Fruit fly (Drosophila melanogaster) whole organism, wandering third instar larva: ENCODE data around the gene CG11381.

ENCODE experiments used
- Abd-B ChIP-seq: fragments of >200 bp; optimal IDR thresholded peaks from 2 replicates; lab custom pipeline; 2017; ENCODE audit warnings: missing biosample characterization, missing genetic modification characterization
- CG32264 ChIP-seq: fragments of 200-800 bp; sonication (Bioruptor generic); optimal IDR thresholded peaks from 2 replicates; lab custom pipeline; 2016; ENCODE audit warnings: missing biosample characterization, missing genetic modification characterization
- CG9705 ChIP-seq: fragments of 200-800 bp; sonication (Bioruptor generic); optimal IDR thresholded peaks from 2 replicates; lab custom pipeline; 2018; ENCODE audit warnings: missing biosample characterization, mild to moderate bottlenecking, missing genetic modification characterization
- CrebA ChIP-seq: fragments of 200-800 bp; sonication (Bioruptor generic); optimal IDR thresholded peaks from 2 replicates; lab custom pipeline; 2016; ENCODE audit warnings: missing biosample characterization, mild to moderate bottlenecking, missing genetic modification characterization, borderline replicate concordance
- Dfd ChIP-seq: fragments of >200 bp; optimal IDR thresholded peaks from 2 replicates; lab custom pipeline; 2017; ENCODE audit warnings: missing biosample characterization, missing genetic modification characterization
- Dif ChIP-seq: fragments of 200-275, 200-300 bp; sonication (Bioruptor generic); optimal IDR thresholded peaks from 2 replicates; lab custom pipeline; 2018; ENCODE audit warnings: missing biosample characterization, missing genetic modification characterization; ENCODE audit not compliant: partially characterized antibody
- GATAd ChIP-seq: sonication (Bioruptor generic); optimal IDR thresholded peaks from 2 replicates; lab custom pipeline; 2016; ENCODE audit warnings: missing biosample characterization, missing genetic modification characterization
- HLH106 ChIP-seq: fragments of 200-800 bp; optimal IDR thresholded peaks from 3 replicates; lab custom pipeline; 2019; ENCODE audit warnings: missing biosample characterization, mild to moderate bottlenecking, missing genetic modification characterization, moderate library complexity
- Hnf4 ChIP-seq: fragments of 200-800 bp; sonication (Bioruptor generic); optimal IDR thresholded peaks from 2 replicates; lab custom pipeline; 2016; ENCODE audit warnings: missing biosample characterization, mild to moderate bottlenecking, missing genetic modification characterization
- Hr78 ChIP-seq: fragments of >200 bp; optimal IDR thresholded peaks from 2 replicates; lab custom pipeline; 2017; ENCODE audit warnings: missing biosample characterization, missing genetic modification characterization
- Hr83 ChIP-seq: fragments of 200-300 bp; sonication (Bioruptor generic); optimal IDR thresholded peaks from 2 replicates; lab custom pipeline; 2016; ENCODE audit warnings: missing biosample characterization, mild to moderate bottlenecking, missing genetic modification characterization, moderate library complexity; ENCODE audit not compliant: poor library complexity, severe bottlenecking
- Jra ChIP-seq: sonication (Bioruptor generic); optimal IDR thresholded peaks from 2 replicates; lab custom pipeline; 2016; ENCODE audit warnings: missing biosample characterization, missing genetic modification characterization
- Mio ChIP-seq: sonication (Bioruptor generic); optimal IDR thresholded peaks from 2 replicates; lab custom pipeline; 2016; ENCODE audit warnings: missing biosample characterization, missing genetic modification characterization
- Myc ChIP-seq: fragments of >200 bp; optimal IDR thresholded peaks from 2 replicates; lab custom pipeline; 2017
- N ChIP-seq: fragments of >200 bp; optimal IDR thresholded peaks from 2 replicates; lab custom pipeline; 2018; ENCODE audit warnings: missing biosample characterization, missing external identifiers, missing genetic modification characterization
- OdsH ChIP-seq: fragments of 200-800 bp; sonication (Bioruptor generic); optimal IDR thresholded peaks from 2 replicates; lab custom pipeline; 2016; ENCODE audit warnings: missing biosample characterization, mild to moderate bottlenecking, missing genetic modification characterization
- Rel ChIP-seq, 2 experiments: fragments of 200-800 bp; sonication (Bioruptor generic) in 1 of 2; optimal IDR thresholded peaks; 2 replicates in 1 of 2; 3 replicates in 1 of 2; lab custom pipeline; 2016 to 2019; ENCODE audit warnings: mild to moderate bottlenecking in 2 of 2, missing biosample characterization in 2 of 2, missing genetic modification characterization in 2 of 2, moderate library complexity in 1 of 2
- Sp1 ChIP-seq: fragments of 200-800 bp; sonication (Bioruptor generic); optimal IDR thresholded peaks from 3 replicates; lab custom pipeline; 2019; ENCODE audit warnings: missing biosample characterization, mild to moderate bottlenecking, missing genetic modification characterization, moderate library complexity
- Vsx2 ChIP-seq: fragments of 200-300, 225-300 bp; sonication (Bioruptor generic); optimal IDR thresholded peaks from 2 replicates; lab custom pipeline; 2018; ENCODE audit warnings: missing biosample characterization, missing genetic modification characterization; ENCODE audit not compliant: partially characterized antibody
- br ChIP-seq: fragments of 200-800 bp; sonication (Bioruptor generic); optimal IDR thresholded peaks from 2 replicates; lab custom pipeline; 2016; ENCODE audit warnings: missing biosample characterization, missing genetic modification characterization
- brk ChIP-seq: fragments of 200-800 bp; sonication (Bioruptor generic); optimal IDR thresholded peaks from 2 replicates; lab custom pipeline; 2016; ENCODE audit warnings: missing biosample characterization, mild to moderate bottlenecking, missing genetic modification characterization
- dl ChIP-seq, 2 experiments: fragments of 175-275, 200-275 bp in 1 of 2; fragments of 200-275 bp in 1 of 2; sonication (Bioruptor generic); optimal IDR thresholded peaks; lab custom pipeline; 2018; ENCODE audit warnings: mild to moderate bottlenecking in 2 of 2, missing biosample characterization in 2 of 2, missing genetic modification characterization in 2 of 2, moderate library complexity in 2 of 2; ENCODE audit not compliant: partially characterized antibody in 2 of 2, insufficient read depth in 1 of 2
- dmrt93B ChIP-seq: fragments of 200-800 bp; sonication (Bioruptor generic); optimal IDR thresholded peaks from 2 replicates; lab custom pipeline; 2018; ENCODE audit warnings: missing biosample characterization, mild to moderate bottlenecking, missing genetic modification characterization
- dsf ChIP-seq: sonication (Bioruptor generic); optimal IDR thresholded peaks from 2 replicates; lab custom pipeline; 2016; ENCODE audit warnings: missing biosample characterization, missing genetic modification characterization, borderline replicate concordance
- ey ChIP-seq: fragments of 200-800 bp; sonication (Bioruptor generic); optimal IDR thresholded peaks from 2 replicates; lab custom pipeline; 2016; ENCODE audit warnings: missing biosample characterization, missing genetic modification characterization
- foxo ChIP-seq, 2 experiments: fragments of 200-800 bp; sonication (Bioruptor generic); optimal IDR thresholded peaks; 2 replicates in 1 of 2; 3 replicates in 1 of 2; lab custom pipeline; 2016 to 2017; ENCODE audit warnings: missing biosample characterization in 2 of 2, missing genetic modification characterization in 2 of 2
- fru ChIP-seq: fragments of 200-800 bp; sonication (Bioruptor generic); optimal IDR thresholded peaks from 3 replicates; lab custom pipeline; 2016; ENCODE audit warnings: missing biosample characterization, mild to moderate bottlenecking, missing genetic modification characterization
- h ChIP-seq: fragments of 200-800 bp; sonication (Bioruptor generic); optimal IDR thresholded peaks from 3 replicates; lab custom pipeline; 2016; ENCODE audit warnings: missing biosample characterization, mild to moderate bottlenecking, missing genetic modification characterization
- jim ChIP-seq: fragments of 175-275, 200-325 bp; sonication (Bioruptor generic); optimal IDR thresholded peaks from 2 replicates; lab custom pipeline; 2016; ENCODE audit warnings: missing biosample characterization, mild to moderate bottlenecking, missing genetic modification characterization
- lola ChIP-seq: fragments of >200 bp; optimal IDR thresholded peaks from 2 replicates; lab custom pipeline; 2017; ENCODE audit warnings: missing biosample characterization, missing genetic modification characterization
- pan ChIP-seq: fragments of >200 bp; optimal IDR thresholded peaks from 2 replicates; lab custom pipeline; 2017
- psq ChIP-seq: fragments of 200-800 bp; sonication (Bioruptor generic); optimal IDR thresholded peaks from 3 replicates; lab custom pipeline; 2017; ENCODE audit warnings: missing biosample characterization, mild to moderate bottlenecking, missing genetic modification characterization, moderate library complexity
- rgr ChIP-seq: fragments of 200-800 bp; sonication (Bioruptor generic); optimal IDR thresholded peaks from 3 replicates; lab custom pipeline; 2016; ENCODE audit warnings: missing biosample characterization, mild to moderate bottlenecking, missing genetic modification characterization
- sage ChIP-seq: fragments of 200-800 bp; sonication (Bioruptor generic); optimal IDR thresholded peaks from 2 replicates; lab custom pipeline; 2016; ENCODE audit warnings: missing biosample characterization, mild to moderate bottlenecking, missing genetic modification characterization
- sv ChIP-seq: fragments of 200-800 bp; sonication (Bioruptor generic); optimal IDR thresholded peaks from 3 replicates; lab custom pipeline; 2016; ENCODE audit warnings: missing biosample characterization, missing genetic modification characterization
- tai ChIP-seq: sonication (Bioruptor generic); optimal IDR thresholded peaks from 2 replicates; lab custom pipeline; 2016; ENCODE audit warnings: missing biosample characterization, missing genetic modification characterization
- usp ChIP-seq: fragments of >200 bp; optimal IDR thresholded peaks from 2 replicates; lab custom pipeline; 2017; ENCODE audit warnings: missing biosample characterization, missing genetic modification characterization
- woc ChIP-seq: sonication (Bioruptor generic); optimal IDR thresholded peaks from 2 replicates; lab custom pipeline; 2016; ENCODE audit warnings: missing biosample characterization, mild to moderate bottlenecking, missing genetic modification characterization

Gene CG11381

dm6 chrX:1242049-1242448 is 38.5 kb downstream of the CG11381 start:
- no peak for TF ChIP-seq Hnf4 (GFP tag; lab: Kevin White, UChicago)
- TF ChIP-seq woc (GFP tag; lab: Kevin White, UChicago), result no peak
- TF ChIP-seq dmrt93B, result no peak
- TF ChIP-seq Rel (GFP tag; optimal IDR thresholded peaks at IDR 0.05; lab: Kevin White, UChicago), result no peak
- TF ChIP-seq Rel (tag; optimal IDR thresholded peaks at IDR 0.05; lab: Kevin White, UChicago), result no peak
- no peak for TF ChIP-seq Abd-B
- TF ChIP-seq foxo (GFP tag; optimal IDR thresholded peaks at IDR 0.05; lab: Kevin White, UChicago), result no peak
- TF ChIP-seq CrebA (GFP tag; lab: Kevin White, UChicago), result no peak
- TF ChIP-seq Dfd (GFP tag; lab: Kevin White, UChicago), result no peak
- no peak for TF ChIP-seq GATAd
- TF ChIP-seq dl (GFP tag; optimal IDR thresholded peaks at IDR 0.05; lab: Kevin White, UChicago; ENCODE audit: insufficient read depth in 1 of 2, partially characterized antibody in 2 of 2), result no peak
- TF ChIP-seq Vsx2 (GFP tag; lab: Kevin White, UChicago), result no peak
- TF ChIP-seq usp (GFP tag; lab: Kevin White, UChicago), result no peak
- no peak for TF ChIP-seq OdsH (GFP tag; lab: Kevin White, UChicago)
- no peak for TF ChIP-seq Hr78 (GFP tag; lab: Kevin White, UChicago)

- TF ChIP-seq Hnf4 (GFP tag; lab: Kevin White, UChicago) (peak; percentile 74), brk (GFP tag; lab: Kevin White, UChicago) (peak; percentile 42), CrebA (GFP tag; lab: Kevin White, UChicago) (no peak), GATAd (no peak), CG32264 (GFP tag; lab: Kevin White, UChicago) (peak; percentile 17), pan (lab: Kevin White, UChicago) (no peak), foxo (GFP tag; optimal IDR thresholded peaks at IDR 0.05; lab: Kevin White, UChicago) (peak in 1 of 2 experiments; percentile 79), Dfd (GFP tag; lab: Kevin White, UChicago) (no peak), jim (GFP tag; lab: Kevin White, UChicago) (no peak), Abd-B (no peak), Mio (GFP tag; lab: Kevin White, UChicago) (no peak), Jra (GFP tag; lab: Kevin White, UChicago) (peak; percentile 46), Hr83 (no peak), CG9705 (GFP tag; lab: Kevin White, UChicago) (peak; percentile 3), dl (GFP tag; optimal IDR thresholded peaks at IDR 0.05; lab: Kevin White, UChicago; ENCODE audit: insufficient read depth in 1 of 2, partially characterized antibody in 2 of 2) (no peak), lola (GFP tag; lab: Kevin White, UChicago) (no peak), Myc (lab: Kevin White, UChicago) (no peak), usp (GFP tag; lab: Kevin White, UChicago) (no peak), HLH106 (tag; lab: Kevin White, UChicago) (peak; percentile 79), OdsH (GFP tag; lab: Kevin White, UChicago) (peak; percentile 71), sage (GFP tag; lab: Kevin White, UChicago) (peak; percentile 47), psq (peak; percentile 76), dmrt93B (peak; percentile 71), Dif (GFP tag; lab: Kevin White, UChicago) (no peak), Vsx2 (GFP tag; lab: Kevin White, UChicago) (no peak), N (GFP tag; lab: Kevin White, UChicago) (no peak), woc (GFP tag; lab: Kevin White, UChicago) (peak; percentile 81), fru (GFP tag; lab: Kevin White, UChicago) (peak; percentile 89), Rel (GFP tag; optimal IDR thresholded peaks at IDR 0.05; lab: Kevin White, UChicago) (peak; percentile 24), Rel (tag; optimal IDR thresholded peaks at IDR 0.05; lab: Kevin White, UChicago) (peak; percentile 92), Hr78 (GFP tag; lab: Kevin White, UChicago) (no peak), sv (no peak), Sp1 (GFP tag; lab: Kevin White, UChicago) (peak; percentile 70), br (GFP tag; lab: Kevin White, UChicago) (peak; percentile 75), tai (GFP tag; lab: Kevin White, UChicago) (no peak), rgr (peak; percentile 73), h (GFP tag; lab: Kevin White, UChicago) (peak; percentile 81), ey (GFP tag; lab: Kevin White, UChicago) (peak; percentile 82), dsf (GFP tag; lab: Kevin White, UChicago) (no peak)
Observed at dm6 chrX:1248735-1249134, 45.2 kb downstream of the CG11381 start.
